Worm (Caenorhabditis elegans): ENCODE results near the gene bus-2.

The bus-2 gene

DNA sequence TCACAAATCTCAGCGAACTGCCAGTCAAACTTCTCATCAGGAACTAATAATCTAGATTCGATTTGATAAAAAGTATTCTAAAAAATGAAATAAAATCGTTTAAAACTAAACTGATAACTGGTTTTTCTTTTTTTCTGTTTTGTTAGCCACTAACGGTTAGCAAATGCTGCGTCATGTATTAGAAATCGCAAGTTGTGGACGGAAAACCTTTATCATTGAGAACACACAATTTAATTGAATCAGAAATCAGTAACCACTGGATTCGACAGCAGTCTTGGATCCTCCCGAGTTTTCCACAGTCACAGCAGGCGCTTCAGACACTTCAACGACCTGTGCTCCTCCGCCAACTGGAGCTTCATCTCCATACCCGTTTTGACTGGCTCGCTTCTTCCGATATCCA is 23.3 kb downstream of the bus-2 start:
- peak; percentile 25; the same call in 1 of the 2 replicates for TF ChIP-seq K11D2.4 (GFP tag; IDR thresholded peaks at IDR 0.05)
- TF ChIP-seq Y95B8A.8 (GFP tag; IDR thresholded peaks at IDR 0.05), result no peak
- TF ChIP-seq lin-26 (GFP tag; IDR thresholded peaks at IDR 0.05), result peak; percentile 10
- no peak for TF ChIP-seq egrh-3 (GFP tag; IDR thresholded peaks at IDR 0.05)
- peak; percentile 18 for TF ChIP-seq lin-40 (tag; optimal IDR thresholded peaks at IDR 0.05)
- TF ChIP-seq ztf-26 (tag; optimal IDR thresholded peaks at IDR 0.05), result peak; percentile 31

- TF ChIP-seq K11D2.4 (GFP tag; IDR thresholded peaks at IDR 0.05) (no peak), dox-1 (GFP tag; IDR thresholded peaks at IDR 0.05) (no peak), ceh-40 (GFP tag; IDR thresholded peaks at IDR 0.05) (no peak), lin-35 (GFP tag; optimal IDR thresholded peaks at IDR 0.05) (no peak), lsl-1 (GFP tag; optimal IDR thresholded peaks at IDR 0.05) (no peak), B0261.1 (tag; optimal IDR thresholded peaks at IDR 0.05) (no peak), K12H6.12 (tag; optimal IDR thresholded peaks at IDR 0.05) (no peak), madf-8 (GFP tag; conservative IDR thresholded peaks at IDR 0.05) (no peak), ztf-3 (GFP tag; optimal IDR thresholded peaks at IDR 0.05) (no peak), unc-62 (GFP tag; optimal IDR thresholded peaks at IDR 0.05) (no peak), rec-8 (tag; optimal IDR thresholded peaks at IDR 0.05) (no peak), let-526 (GFP tag; IDR thresholded peaks at IDR 0.05) (no peak), Y79H2A.3 (GFP tag; conservative IDR thresholded peaks at IDR 0.05) (no peak), ceh-58 (GFP tag; IDR thresholded peaks at IDR 0.05) (no peak), attf-6 (GFP tag; IDR thresholded peaks at IDR 0.05) (no peak), zim-3 (tag; optimal IDR thresholded peaks at IDR 0.05) (no peak), ets-4 (GFP tag; optimal IDR thresholded peaks at IDR 0.05) (no peak), sdz-38 (tag; optimal IDR thresholded peaks at IDR 0.05) (no peak), nhr-120 (GFP tag; IDR thresholded peaks at IDR 0.05) (no peak), attf-5 (GFP tag; optimal IDR thresholded peaks at IDR 0.05) (no peak)
Observed at ce11 chrIV:1724283-1724682, 24.6 kb downstream of the bus-2 start, which contains the start of gene epic-3. epic-3 (minus strand) TSS chrIV:1724383.

DNA sequence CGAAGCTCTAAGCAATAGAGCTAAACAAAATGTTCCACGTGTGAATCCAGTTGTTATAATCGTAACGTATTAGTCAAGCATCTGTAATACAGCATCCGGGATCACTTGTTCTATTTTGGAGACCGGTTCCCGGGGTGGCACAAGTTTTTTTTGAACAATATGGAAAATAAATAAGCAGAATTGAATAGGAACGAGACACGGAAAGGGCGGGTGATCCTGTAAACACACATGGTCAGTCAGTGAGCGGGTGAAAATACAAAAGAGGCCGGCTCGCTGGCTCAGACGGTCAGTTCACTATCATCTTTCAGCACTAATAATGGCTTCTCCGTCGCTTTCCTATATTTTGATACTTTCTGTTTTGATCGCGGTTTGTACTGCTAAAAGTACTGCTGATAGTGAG is 26.2 kb downstream of the bus-2 start, which contains the start of gene K08D12.8:
Gene K08D12.8, plus strand, starts transcription at position 301 of the 400 bp plus-strand sequence.
- TF ChIP-seq K11D2.4 (GFP tag; IDR thresholded peaks at IDR 0.05), result no peak
- no peak for TF ChIP-seq ceh-91 (GFP tag; IDR thresholded peaks at IDR 0.05)
- TF ChIP-seq snpc-3.4 (tag; optimal IDR thresholded peaks at IDR 0.05), result no peak
- no peak for TF ChIP-seq K12H6.12 (tag; optimal IDR thresholded peaks at IDR 0.05)
- no peak for TF ChIP-seq let-526 (GFP tag; IDR thresholded peaks at IDR 0.05)
- TF ChIP-seq hlh-12 (tag; optimal IDR thresholded peaks at IDR 0.05), result no peak
- TF ChIP-seq sea-2 (GFP tag; IDR thresholded peaks at IDR 0.05), result no peak
- TF ChIP-seq nhr-27 (tag; optimal IDR thresholded peaks at IDR 0.05), result no peak
- TF ChIP-seq efl-1 (GFP tag; optimal IDR thresholded peaks at IDR 0.05), result no peak
- no peak for TF ChIP-seq F10E7.11 (tag; optimal IDR thresholded peaks at IDR 0.05)

DNA sequence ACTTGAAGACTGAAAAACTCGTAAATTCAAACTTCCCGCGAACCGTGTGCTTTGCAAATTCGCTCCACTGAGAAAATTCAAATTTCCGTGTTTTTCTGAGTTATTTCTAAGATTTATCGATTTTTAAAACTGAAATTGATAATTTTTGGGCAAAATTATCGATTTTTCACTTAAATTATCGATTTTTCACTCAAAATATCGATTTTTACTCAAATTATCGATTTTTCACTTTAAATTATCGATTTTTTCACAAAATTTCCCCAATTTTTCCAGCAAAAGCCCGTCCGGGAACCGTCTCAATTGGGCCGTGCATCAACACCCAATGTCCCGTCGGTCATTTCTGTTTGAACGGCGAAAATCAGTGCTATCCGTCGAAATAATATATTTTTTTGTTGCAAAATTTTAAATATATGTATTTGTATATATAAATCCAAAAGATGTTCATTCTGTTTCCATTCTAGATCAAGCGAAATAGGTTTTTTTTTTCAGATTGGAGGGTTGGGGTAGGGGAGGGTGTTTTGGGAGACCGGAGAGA is 27.9 kb downstream of the bus-2 start:
- peak; percentile 25 for TF ChIP-seq efl-1 (GFP tag; optimal IDR thresholded peaks at IDR 0.05)
- no peak for TF ChIP-seq attf-6 (GFP tag; IDR thresholded peaks at IDR 0.05)
- TF ChIP-seq snpc-1.1 (tag; optimal IDR thresholded peaks at IDR 0.05; ENCODE audit: insufficient read depth), result no peak
- TF ChIP-seq egl-44 (GFP tag; IDR thresholded peaks at IDR 0.05), result no peak
- no peak for TF ChIP-seq pbrm-1 (GFP tag; IDR thresholded peaks at IDR 0.05)
- 0 out of 2 replicates have a peak, but pooled peaks have one; percentile 27 for TF ChIP-seq nfyb-1 (GFP tag; IDR thresholded peaks at IDR 0.05)
- peak; percentile 31; the same call in 1 of the 2 replicates for TF ChIP-seq lin-26 (GFP tag; IDR thresholded peaks at IDR 0.05)
- TF ChIP-seq F33H1.4 (GFP tag; IDR thresholded peaks at IDR 0.05), result 0 out of 2 replicates have a peak, but pooled peaks have one; percentile 7
- TF ChIP-seq snpc-3.4 (tag; optimal IDR thresholded peaks at IDR 0.05), result no peak
- no peak for TF ChIP-seq hlh-12 (tag; optimal IDR thresholded peaks at IDR 0.05)
- TF ChIP-seq mxl-1 (tag; optimal IDR thresholded peaks at IDR 0.05), result no peak
- TF ChIP-seq nhr-80 (tag; optimal IDR thresholded peaks at IDR 0.05), result no peak
- TF ChIP-seq B0035.1 (tag; optimal IDR thresholded peaks at IDR 0.05), result no peak
- no peak for TF ChIP-seq fkh-3 (tag; optimal IDR thresholded peaks at IDR 0.05)
- TF ChIP-seq cebp-1 (GFP tag; IDR thresholded peaks at IDR 0.05), result no peak
- TF ChIP-seq cebp-1 (tag; optimal IDR thresholded peaks at IDR 0.05), result peak; percentile 29
- TF ChIP-seq ZK185.1 (tag; optimal IDR thresholded peaks at IDR 0.05; ENCODE audit: poor library complexity, severe bottlenecking), result no peak

Measured in whole organism, young adult.